Fruit fly (Drosophila melanogaster): ENCODE measurements around the gene up.
A peak's percentile ranks its signal among the peaks of the same experiment; 100 is the strongest.

The up gene

DNA sequence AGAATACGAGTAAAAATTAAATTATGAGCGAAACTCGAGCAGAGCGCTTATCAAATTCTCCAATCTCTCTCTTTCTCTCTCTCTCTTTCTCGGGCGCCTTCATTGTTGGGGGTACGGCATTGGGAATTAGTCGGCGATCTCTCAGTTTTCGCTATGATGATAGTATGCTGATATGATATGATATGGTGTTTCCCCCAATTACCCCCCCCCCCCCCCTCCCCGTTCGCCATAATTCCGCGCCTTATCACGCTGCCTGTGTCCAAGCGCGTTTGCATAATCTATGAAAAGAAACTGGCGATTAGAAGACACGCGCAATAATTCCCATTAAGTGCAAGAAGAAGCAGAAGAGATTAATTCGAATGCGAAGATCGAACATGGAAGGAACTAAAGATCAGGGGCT lies 34.4 kb upstream of the up start (continued):
- TF ChIP-seq Trl (optimal IDR thresholded peaks at IDR 0.05): peak; percentile 12 to 43
- TF ChIP-seq Trl (GFP tag; optimal IDR thresholded peaks at IDR 0.05): no peak
- no peak for TF ChIP-seq CG12299 (tag; optimal IDR thresholded peaks at IDR 0.05)
- no peak for TF ChIP-seq E2f1 (GFP tag; IDR thresholded peaks at IDR 0.05)
- TF ChIP-seq sisA (GFP tag; IDR thresholded peaks at IDR 0.05): no peak

DNA sequence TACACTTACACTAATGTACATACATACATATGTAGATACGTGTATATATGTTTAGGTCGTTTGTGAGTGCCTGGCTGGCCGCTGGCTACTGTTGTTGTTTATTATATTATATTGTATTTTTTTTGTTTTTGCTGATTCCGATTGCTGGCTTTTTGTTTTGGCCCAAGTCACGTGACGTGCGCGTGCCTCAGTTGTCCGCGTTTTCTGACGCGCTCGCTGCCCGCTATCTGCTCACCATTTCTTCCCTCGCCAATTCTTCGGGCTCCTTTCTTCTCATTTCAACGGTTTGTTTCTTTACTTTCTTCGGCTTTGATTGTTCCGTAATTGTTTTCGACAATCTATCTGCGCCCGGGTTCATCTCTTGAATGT lies 32.6 kb upstream of the up start:
- peak; percentile 57 for TF ChIP-seq CG7987 (GFP tag; optimal IDR thresholded peaks at IDR 0.05)
- peak; percentile 87 for TF ChIP-seq cwo (GFP tag; optimal IDR thresholded peaks at IDR 0.05)
- no peak for TF ChIP-seq CG3726 (GFP tag; IDR thresholded peaks at IDR 0.05)
- peak; percentile 5 for TF ChIP-seq corto (GFP tag; optimal IDR thresholded peaks at IDR 0.05)

DNA sequence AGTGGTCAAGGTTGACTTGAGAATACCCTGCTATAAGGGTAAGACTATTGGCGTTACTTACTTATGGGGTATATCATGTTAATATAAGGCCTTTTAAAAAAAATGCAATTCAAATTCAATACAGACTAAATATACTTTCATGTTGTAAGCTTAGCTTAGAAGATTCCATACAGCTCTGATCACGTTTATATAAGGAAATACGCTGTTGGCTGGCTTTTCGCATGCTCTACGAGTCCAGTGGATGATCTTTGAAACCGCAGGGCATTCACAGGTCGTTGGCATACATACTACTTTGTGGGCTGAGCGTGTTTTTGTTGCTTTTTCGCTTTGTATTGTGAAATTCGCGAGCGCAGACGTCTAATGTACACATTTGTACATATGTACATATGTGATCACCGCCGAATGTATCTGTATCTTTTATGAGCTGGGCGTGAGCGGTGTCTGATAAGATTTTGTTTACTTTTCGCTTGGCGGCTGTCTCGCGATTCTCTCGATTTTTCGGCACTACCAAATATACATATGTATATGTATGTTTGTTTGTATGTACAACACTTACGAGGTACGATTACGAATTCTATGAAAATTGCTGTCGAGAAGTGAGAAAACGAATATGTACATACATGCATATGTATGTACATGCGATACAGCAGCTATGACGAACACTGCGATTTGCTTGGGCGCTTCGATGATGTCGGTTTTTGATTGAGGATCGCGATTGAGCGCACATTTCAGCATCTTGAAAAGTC lies 32.0 kb upstream of the up start:
- TF ChIP-seq fd102C (GFP tag; optimal IDR thresholded peaks at IDR 0.05) (no peak), Hr3 (GFP tag; optimal IDR thresholded peaks at IDR 0.05) (peak; percentile 18), odd (GFP tag; optimal IDR thresholded peaks at IDR 0.05) (peak; percentile 51), ro (GFP tag; IDR thresholded peaks at IDR 0.05) (no peak), Doc3 (GFP tag; IDR thresholded peaks at IDR 0.05; ENCODE audit: partially characterized antibody) (no peak), CG9797 (GFP tag; optimal IDR thresholded peaks at IDR 0.05) (no peak), hkb (optimal IDR thresholded peaks at IDR 0.05) (no peak), hkb (GFP tag; IDR thresholded peaks at IDR 0.05) (peak; percentile 60), her (GFP tag; optimal IDR thresholded peaks at IDR 0.05) (peak; percentile 51), gem (tag; optimal IDR thresholded peaks at IDR 0.05) (peak; percentile 33), ERR (GFP tag; optimal IDR thresholded peaks at IDR 0.05) (peak; percentile 38), CG2889 (GFP tag; IDR thresholded peaks at IDR 0.05) (no peak), PHDP (tag; optimal IDR thresholded peaks at IDR 0.05) (peak; percentile 46), CG12744 (GFP tag; optimal IDR thresholded peaks at IDR 0.05) (peak; percentile 4), CG6854 (GFP tag; optimal IDR thresholded peaks at IDR 0.05) (peak; percentile 17), psq (GFP tag; optimal IDR thresholded peaks at IDR 0.05) (no peak), twi (tag; optimal IDR thresholded peaks at IDR 0.05) (peak; percentile 1), Hr51 (GFP tag; optimal IDR thresholded peaks at IDR 0.05) (peak; percentile 14 to 20), CG8388 (GFP tag; optimal IDR thresholded peaks at IDR 0.05) (no peak), Nf-YB (GFP tag; optimal IDR thresholded peaks at IDR 0.05) (peak; percentile 24), gce (GFP tag; IDR thresholded peaks at IDR 0.05) (0 out of 3 replicates have a peak, but pooled peaks have one; percentile 27), CG18262 (tag; optimal IDR thresholded peaks at IDR 0.05) (peak; percentile 18), sr (GFP tag; IDR thresholded peaks at IDR 0.05) (0 out of 3 replicates have a peak, but pooled peaks have one; percentile 18), chn (GFP tag; optimal IDR thresholded peaks at IDR 0.05) (peak; percentile 25), H15 (GFP tag; IDR thresholded peaks at IDR 0.05) (no peak), luna (GFP tag; optimal IDR thresholded peaks at IDR 0.05) (peak; percentile 51), CG15073 (GFP tag; optimal IDR thresholded peaks at IDR 0.05) (no peak), Dbx (GFP tag; IDR thresholded peaks at IDR 0.05) (0 out of 3 replicates have a peak, but pooled peaks have one; percentile 49), CG11504 (tag; optimal IDR thresholded peaks at IDR 0.05) (peak; percentile 33), CG2199 (GFP tag; IDR thresholded peaks at IDR 0.05) (no peak), CG4404 (GFP tag; IDR thresholded peaks at IDR 0.05) (no peak), Xbp1 (GFP tag; optimal IDR thresholded peaks at IDR 0.05) (no peak), HLH3B (GFP tag; IDR thresholded peaks at IDR 0.05) (peak; percentile 27; the same call in 1 of the 2 replicates), CHES-1-like (GFP tag; optimal IDR thresholded peaks at IDR 0.05) (peak; percentile 69), Sin3A (optimal IDR thresholded peaks at IDR 0.05) (no peak), sim (GFP tag; IDR thresholded peaks at IDR 0.05) (no peak), CG14441 (GFP tag; IDR thresholded peaks at IDR 0.05) (no peak), D19B (GFP tag; optimal IDR thresholded peaks at IDR 0.05) (peak; percentile 73), CG30403 (GFP tag; optimal IDR thresholded peaks at IDR 0.05) (peak; percentile 56)
